Fruit fly (Drosophila melanogaster) S2 (cell line): ENCODE measurements around the gene glob1.
"Not testable (repeated sequence)": the region's sequence is repeated elsewhere in the genome, so short reads cannot be mapped to it uniquely, and the experiment has no call there.

Source experiments
- CG8478 ChIP-seq: fragments of >200 bp; optimal IDR thresholded peaks from 2 replicates; lab custom pipeline; 2018
- CTCF ChIP-seq, 2 experiments: fragments of >200 bp; optimal IDR thresholded peaks; 2 replicates each; lab custom pipeline; 2018

- not testable (repeated sequence) for TF ChIP-seq CTCF (optimal IDR thresholded peaks at IDR 0.05; lab: Kevin White, UChicago); CG8478 (lab: Kevin White, UChicago)
Observed at dm6 chr3R:15904543-15904942, at the start of gene glob1.
